Worm (Caenorhabditis elegans) whole organism, L4/young adult: ENCODE measurements around the gene str-181.

ENCODE experiments used
- W03F9.2 ChIP-seq: fragments of 150-350 bp; optimal IDR thresholded peaks from 2 replicates; lab custom pipeline; 2014; ENCODE audit warnings: missing biosample characterization, missing genetic modification characterization
- dao-5 ChIP-seq: sonication (generic microtip); optimal IDR thresholded peaks from 2 replicates; lab custom pipeline; 2016; ENCODE audit warnings: missing genotype, missing genetic modification characterization, moderate library complexity, missing compliant biosample characterization
- him-1 ChIP-seq: sonication (generic microtip); optimal IDR thresholded peaks from 2 replicates; lab custom pipeline; 2016; ENCODE audit warnings: missing genotype, missing genetic modification reagents, missing genetic modification characterization, missing compliant biosample characterization

DNA sequence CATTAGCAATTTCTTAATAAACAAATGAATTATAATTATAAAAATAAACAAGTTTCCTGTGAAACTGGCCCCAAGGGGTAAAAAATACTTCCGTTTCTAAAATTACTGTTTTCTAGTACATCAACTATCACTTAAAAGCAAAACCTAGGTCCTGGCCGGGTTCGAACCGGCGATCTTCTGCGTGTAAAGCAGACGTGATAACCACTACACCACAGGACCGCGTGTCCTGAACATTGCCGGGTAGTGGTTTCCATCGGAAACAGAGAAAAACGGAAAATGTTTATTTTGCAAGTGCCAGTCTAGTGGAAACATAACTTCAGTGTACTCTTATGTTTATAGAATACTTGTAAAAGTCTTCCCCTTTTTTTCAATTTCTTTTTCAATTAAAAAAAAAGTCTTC lies 35.3 kb downstream of the str-181 start:
- TF ChIP-seq him-1 (tag; lab: Kevin White, UChicago) = no peak
- TF ChIP-seq W03F9.2 (tag; lab: Kevin White, UChicago) = no peak
- TF ChIP-seq dao-5 (tag; lab: Kevin White, UChicago) = no peak
